Fruit fly (Drosophila melanogaster) whole organism, embryonic: ENCODE measurements around the gene shv.

Source experiments
- Abd-B ChIP-seq: fragments of 200-800 bp; sonication (Bioruptor generic); optimal IDR thresholded peaks from 2 replicates; lab custom pipeline; 2018; ENCODE audit warnings: missing biosample characterization, mild to moderate bottlenecking, missing genetic modification characterization, moderate library complexity
- Asciz ChIP-seq: fragments of 200-800 bp; sonication (Bioruptor generic); optimal IDR thresholded peaks from 2 replicates; lab custom pipeline; 2017; ENCODE audit warnings: missing biosample characterization, mild to moderate bottlenecking, missing genetic modification characterization, missing genetic modification reagents
- CG1024 ChIP-seq: fragments of 200-800 bp; sonication (Bioruptor generic); IDR thresholded peaks from 2 replicates; pipeline ENCODE4 v1.3.6; 2022; ENCODE audit warnings: missing biosample characterization, missing genetic modification characterization
- CG10267 ChIP-seq: fragments of 200-800 bp; sonication (Bioruptor generic); optimal IDR thresholded peaks from 2 replicates; lab custom pipeline; 2018; ENCODE audit warnings: missing biosample characterization, mild to moderate bottlenecking, missing genetic modification characterization, moderate library complexity
- CG10274 ChIP-seq: fragments of 200-800 bp; sonication (Bioruptor generic); optimal IDR thresholded peaks from 3 replicates; lab custom pipeline; 2017; ENCODE audit warnings: missing biosample characterization, mild to moderate bottlenecking, missing genetic modification characterization
- CG10543 ChIP-seq: fragments of 200-800 bp; sonication (Bioruptor generic); optimal IDR thresholded peaks from 3 replicates; lab custom pipeline; 2017; ENCODE audit warnings: missing biosample characterization, mild to moderate bottlenecking, missing genetic modification characterization, moderate library complexity
- CG12391 ChIP-seq: fragments of 200-800 bp; sonication (Bioruptor generic); optimal IDR thresholded peaks from 3 replicates; lab custom pipeline; 2018; ENCODE audit warnings: missing biosample characterization, mild to moderate bottlenecking, missing genetic modification characterization, moderate library complexity
- CG12942 ChIP-seq: fragments of 200-800 bp; sonication (Bioruptor generic); optimal IDR thresholded peaks from 3 replicates; lab custom pipeline; 2016; ENCODE audit warnings: missing biosample characterization, missing genetic modification characterization
- CG14441 ChIP-seq: fragments of 200-800 bp; sonication (Bioruptor generic); IDR thresholded peaks from 2 replicates; pipeline ENCODE4 v1.3.6; 2022; ENCODE audit warnings: missing biosample characterization, missing genetic modification characterization
- CG1529 ChIP-seq: fragments of 200-800 bp; sonication (Bioruptor generic); optimal IDR thresholded peaks from 3 replicates; lab custom pipeline; 2018; ENCODE audit warnings: missing biosample characterization, missing genetic modification characterization
- CG3838 ChIP-seq: fragments of 200-800 bp; sonication (Bioruptor generic); optimal IDR thresholded peaks from 3 replicates; lab custom pipeline; 2016; ENCODE audit warnings: missing biosample characterization, missing genetic modification characterization
- CG6175 ChIP-seq: fragments of 200-800 bp; sonication (Bioruptor generic); IDR thresholded peaks from 3 replicates; pipeline ENCODE4 v1.3.6; 2022; ENCODE audit warnings: missing biosample characterization, missing genetic modification characterization
- CG6683 ChIP-seq: fragments of 200-800 bp; sonication (Bioruptor generic); optimal IDR thresholded peaks from 2 replicates; lab custom pipeline; 2017; ENCODE audit warnings: missing biosample characterization, mild to moderate bottlenecking, missing genetic modification characterization, missing genetic modification reagents
- CG7372 ChIP-seq: fragments of 200-800 bp; sonication (Bioruptor generic); IDR thresholded peaks from 2 replicates; pipeline ENCODE4 v1.3.6; 2022; ENCODE audit warnings: missing biosample characterization, missing genetic modification characterization
- CG8765 ChIP-seq: fragments of 200-800 bp; sonication (Bioruptor generic); IDR thresholded peaks from 2 replicates; pipeline ENCODE4 v1.3.6; 2022; ENCODE audit warnings: missing biosample characterization, missing genetic modification characterization
- CG9727 ChIP-seq: fragments of 200-800 bp; sonication (Bioruptor generic); optimal IDR thresholded peaks from 3 replicates; lab custom pipeline; 2017; ENCODE audit warnings: missing biosample characterization, mild to moderate bottlenecking, missing genetic modification characterization
- Elba2 ChIP-seq: fragments of 200-800 bp; sonication (Bioruptor generic); optimal IDR thresholded peaks from 3 replicates; lab custom pipeline; 2016; ENCODE audit warnings: missing biosample characterization, missing genetic modification characterization
- HmgD ChIP-seq: fragments of 200-800 bp; sonication (Bioruptor generic); optimal IDR thresholded peaks from 3 replicates; lab custom pipeline; 2016; ENCODE audit warnings: missing biosample characterization, missing genetic modification characterization
- Hmr ChIP-seq: fragments of 200-800 bp; sonication (Bioruptor generic); optimal IDR thresholded peaks from 3 replicates; lab custom pipeline; 2017; ENCODE audit warnings: mild to moderate bottlenecking, missing biosample characterization, missing genetic modification reagents, missing genetic modification characterization
- Hmx ChIP-seq: fragments of 200-800 bp; sonication (Bioruptor generic); optimal IDR thresholded peaks from 2 replicates; lab custom pipeline; 2016; ENCODE audit warnings: missing biosample characterization, missing genetic modification characterization
- Hr3 ChIP-seq: fragments of 200-800 bp; sonication (Bioruptor generic); optimal IDR thresholded peaks from 3 replicates; lab custom pipeline; 2016; ENCODE audit warnings: missing biosample characterization, missing genetic modification characterization
- Hsf ChIP-seq: fragments of 200-800 bp; sonication (Bioruptor generic); optimal IDR thresholded peaks from 3 replicates; lab custom pipeline; 2016; ENCODE audit warnings: missing biosample characterization, missing genetic modification characterization
- Lim3 ChIP-seq: fragments of 200-800 bp; sonication (Bioruptor generic); IDR thresholded peaks from 2 replicates; pipeline ENCODE4 v1.3.6; 2022; ENCODE audit warnings: missing biosample characterization, missing genetic modification characterization
- Lpt ChIP-seq: fragments of >200 bp; optimal IDR thresholded peaks from 2 replicates; lab custom pipeline; 2018; ENCODE audit warnings: missing biosample characterization, missing genetic modification characterization
- Max ChIP-seq: fragments of 200-800 bp; sonication (Bioruptor generic); optimal IDR thresholded peaks from 2 replicates; lab custom pipeline; 2016; ENCODE audit warnings: missing biosample characterization, mild to moderate bottlenecking, missing genetic modification characterization
- Mrtf ChIP-seq: fragments of 200-800 bp; sonication (Bioruptor generic); IDR thresholded peaks from 3 replicates; pipeline ENCODE4 v1.3.6; 2022; ENCODE audit warnings: missing biosample characterization, missing genetic modification characterization
- NFAT ChIP-seq: fragments of 200-800 bp; sonication (Bioruptor generic); IDR thresholded peaks from 2 replicates; pipeline ENCODE4 v1.3.6; 2022; ENCODE audit warnings: missing biosample characterization, missing genetic modification characterization
- Oli ChIP-seq: fragments of 200-800 bp; sonication (Bioruptor generic); optimal IDR thresholded peaks from 2 replicates; lab custom pipeline; 2018; ENCODE audit warnings: missing biosample characterization, mild to moderate bottlenecking, missing genetic modification characterization, moderate library complexity
- Ravus ChIP-seq: fragments of 200-800 bp; sonication (Bioruptor generic); IDR thresholded peaks from 2 replicates; pipeline ENCODE4 v1.3.6; 2022; ENCODE audit warnings: missing biosample characterization, missing genetic modification characterization
- Rfx ChIP-seq: fragments of 200-800 bp; sonication (Bioruptor generic); IDR thresholded peaks from 2 replicates; pipeline ENCODE4 v1.3.6; 2022; ENCODE audit warnings: missing biosample characterization, missing genetic modification characterization
- Sox100B ChIP-seq: fragments of 200-800 bp; sonication (Bioruptor generic); optimal IDR thresholded peaks from 3 replicates; lab custom pipeline; 2018; ENCODE audit warnings: missing biosample characterization, mild to moderate bottlenecking, missing genetic modification characterization
- Stat92E ChIP-seq, 3 experiments: fragments of >200 bp in 2 of 3; fragments of 200-800 bp in 1 of 3; sonication (Bioruptor generic) in 1 of 3; optimal IDR thresholded peaks; 2 replicates each; lab custom pipeline; 2017 to 2019; ENCODE audit warnings: missing biosample characterization in 3 of 3, missing genetic modification characterization in 3 of 3, mild to moderate bottlenecking in 1 of 3, moderate library complexity in 1 of 3
- Vsx1 ChIP-seq: fragments of 200-800 bp; sonication (Bioruptor generic); optimal IDR thresholded peaks from 2 replicates; lab custom pipeline; 2017; ENCODE audit warnings: missing biosample characterization, mild to moderate bottlenecking, missing genetic modification characterization, missing genetic modification reagents
- Xrp1 ChIP-seq: fragments of 200-800 bp; sonication (Bioruptor generic); IDR thresholded peaks from 2 replicates; pipeline ENCODE4 v1.3.6; 2022; ENCODE audit warnings: missing biosample characterization, missing genetic modification characterization
- ato ChIP-seq: fragments of 200-800 bp; sonication (Bioruptor generic); IDR thresholded peaks from 2 replicates; pipeline ENCODE4 v1.3.6; 2022; ENCODE audit warnings: missing biosample characterization, missing genetic modification characterization; ENCODE audit not compliant: partially characterized antibody
- bbx ChIP-seq: fragments of 200-800 bp; sonication (Bioruptor generic); IDR thresholded peaks from 2 replicates; pipeline ENCODE4 v1.3.6; 2022; ENCODE audit warnings: missing biosample characterization, missing genetic modification characterization; ENCODE audit not compliant: partially characterized antibody
- bcd ChIP-seq: fragments of 200-800 bp; sonication (Bioruptor generic); optimal IDR thresholded peaks from 2 replicates; lab custom pipeline; 2017; ENCODE audit warnings: missing biosample characterization, mild to moderate bottlenecking, missing genetic modification characterization
- bowl ChIP-seq: fragments of 200-800 bp; sonication (Bioruptor generic); IDR thresholded peaks from 2 replicates; pipeline ENCODE4 v1.3.6; 2022; ENCODE audit warnings: missing biosample characterization, missing genetic modification characterization
- cwo ChIP-seq: fragments of 200-800 bp; sonication (Bioruptor generic); optimal IDR thresholded peaks from 3 replicates; lab custom pipeline; 2017; ENCODE audit warnings: missing biosample characterization, missing genetic modification characterization, mild to moderate bottlenecking, moderate library complexity, missing genetic modification reagents
- da ChIP-seq: fragments of 200-800 bp; sonication (Bioruptor generic); optimal IDR thresholded peaks from 2 replicates; lab custom pipeline; 2016; ENCODE audit warnings: missing biosample characterization, missing genetic modification characterization
- dm ChIP-seq: fragments of 200-800 bp; sonication (Bioruptor generic); optimal IDR thresholded peaks from 3 replicates; lab custom pipeline; 2016; ENCODE audit warnings: missing biosample characterization, missing genetic modification characterization
- dysf ChIP-seq: fragments of 200-800 bp; sonication (Bioruptor generic); IDR thresholded peaks from 3 replicates; pipeline ENCODE4 v1.3.6; 2022; ENCODE audit warnings: missing biosample characterization, missing genetic modification characterization
- ind ChIP-seq: fragments of 200-800 bp; sonication (Bioruptor generic); optimal IDR thresholded peaks from 3 replicates; lab custom pipeline; 2016; ENCODE audit warnings: missing biosample characterization, missing genetic modification characterization
- mld ChIP-seq: fragments of 200-800 bp; sonication (Bioruptor generic); IDR thresholded peaks from 3 replicates; pipeline ENCODE4 v1.3.6; 2022; ENCODE audit warnings: missing biosample characterization, missing genetic modification characterization; ENCODE audit not compliant: partially characterized antibody
- oc ChIP-seq: fragments of 200-800 bp; sonication (Bioruptor generic); optimal IDR thresholded peaks from 2 replicates; lab custom pipeline; 2018; ENCODE audit warnings: missing biosample characterization, mild to moderate bottlenecking, missing genetic modification characterization, moderate library complexity
- pnt ChIP-seq: fragments of 200-800 bp; sonication (Bioruptor generic); optimal IDR thresholded peaks from 3 replicates; lab custom pipeline; 2016; ENCODE audit warnings: missing biosample characterization, missing genetic modification characterization
- sd ChIP-seq: fragments of 200-800 bp; sonication (Bioruptor generic); optimal IDR thresholded peaks from 3 replicates; lab custom pipeline; 2018; ENCODE audit warnings: missing biosample characterization, mild to moderate bottlenecking, missing genetic modification characterization, moderate library complexity
- sob ChIP-seq: fragments of 200-800 bp; sonication (Bioruptor generic); IDR thresholded peaks from 2 replicates; pipeline ENCODE4 v1.3.6; 2022; ENCODE audit warnings: missing biosample characterization, missing genetic modification characterization
- tin ChIP-seq: fragments of 200-800 bp; sonication (Bioruptor generic); optimal IDR thresholded peaks from 3 replicates; lab custom pipeline; 2016; ENCODE audit warnings: missing biosample characterization, missing genetic modification characterization
- trem ChIP-seq: fragments of 200-800 bp; optimal IDR thresholded peaks from 3 replicates; lab custom pipeline; 2019; ENCODE audit warnings: missing biosample characterization, mild to moderate bottlenecking, missing genetic modification characterization, moderate library complexity
- tup ChIP-seq: fragments of 200-800 bp; sonication (Bioruptor generic); optimal IDR thresholded peaks from 2 replicates; lab custom pipeline; 2016; ENCODE audit warnings: missing biosample characterization, mild to moderate bottlenecking, missing genetic modification characterization, moderate library complexity

shv gene

dm6 chr2L:493274-493673 lies 40.4 kb downstream of the shv start (continued):
- TF ChIP-seq mld (GFP tag; lab: Robert Waterston, UW) (no peak), Lpt (GFP tag; lab: Kevin White, UChicago) (no peak), CG7372 (GFP tag; lab: Robert Waterston, UW) (no peak), CG3838 (GFP tag; lab: Kevin White, UChicago) (no peak), Stat92E (GFP tag; optimal IDR thresholded peaks at IDR 0.05; lab: Kevin White, UChicago) (no peak), trem (tag; lab: Kevin White, UChicago) (no peak), CG14441 (GFP tag; lab: Robert Waterston, UW) (peak; percentile 25; the same call in 1 of the 2 replicates), bcd (GFP tag; lab: Kevin White, UChicago) (peak; percentile 2), Lim3 (no peak), Elba2 (no peak), cwo (GFP tag; lab: Kevin White, UChicago) (no peak), Rfx (GFP tag; lab: Robert Waterston, UW) (0 out of 2 replicates have a peak, but pooled peaks have one; percentile 13), CG1529 (GFP tag; lab: Kevin White, UChicago) (peak; percentile 19), oc (peak; percentile 35), Hr3 (GFP tag; lab: Kevin White, UChicago) (peak; percentile 30), ind (no peak), sob (0 out of 2 replicates have a peak, but pooled peaks have one; percentile 30), sd (tag; lab: Kevin White, UChicago) (no peak), bbx (GFP tag; lab: Robert Waterston, UW) (no peak), CG9727 (GFP tag; lab: Kevin White, UChicago) (peak; percentile 10), CG1024 (0 out of 2 replicates have a peak, but pooled peaks have one; percentile 16), CG10274 (GFP tag; lab: Kevin White, UChicago) (no peak), CG10267 (tag; lab: Kevin White, UChicago) (no peak), Ravus (no peak), CG12942 (peak; percentile 1), Abd-B (no peak), CG6683 (GFP tag; lab: Kevin White, UChicago) (no peak), Oli (peak; percentile 47), Mrtf (GFP tag; lab: Robert Waterston, UW) (no peak), CG6175 (GFP tag; lab: Robert Waterston, UW) (no peak), ato (no peak), da (no peak), Xrp1 (GFP tag; lab: Robert Waterston, UW) (0 out of 2 replicates have a peak, but pooled peaks have one; percentile 12), Hsf (GFP tag; lab: Kevin White, UChicago) (peak; percentile 50), CG12391 (tag; lab: Kevin White, UChicago) (peak; percentile 49), CG10543 (GFP tag; lab: Kevin White, UChicago) (no peak), HmgD (GFP tag; lab: Kevin White, UChicago) (no peak), pnt (no peak), bowl (GFP tag; lab: Robert Waterston, UW) (no peak), dm (GFP tag; lab: Kevin White, UChicago) (no peak), dysf (GFP tag; lab: Robert Waterston, UW) (peak; percentile 51; the same call in 2 of the 3 replicates), Max (GFP tag; lab: Kevin White, UChicago) (peak; percentile 48), Hmr (GFP tag; lab: Kevin White, UChicago) (no peak), tup (no peak), Asciz (GFP tag; lab: Kevin White, UChicago) (no peak), CG8765 (GFP tag; lab: Robert Waterston, UW) (no peak), Sox100B (GFP tag; lab: Kevin White, UChicago) (no peak), Vsx1 (GFP tag; lab: Kevin White, UChicago) (no peak), NFAT (GFP tag; lab: Robert Waterston, UW) (no peak), tin (peak; percentile 26), Hmx (GFP tag; lab: Kevin White, UChicago) (no peak)
